Worm (Caenorhabditis elegans) whole organism, L3 larva: ENCODE results near the gene fbxb-104.

Experiments used
- ama-1 ChIP-seq: fragments of 150-350 bp; optimal IDR thresholded peaks from 2 replicates; lab custom pipeline; 2018
- hmg-11 ChIP-seq: sonication (generic microtip); optimal IDR thresholded peaks from 2 replicates; lab custom pipeline; 2016; ENCODE audit warnings: missing genetic modification characterization, missing compliant biosample characterization
- nhr-11 ChIP-seq: fragments of 150-350 bp; optimal IDR thresholded peaks from 2 replicates; lab custom pipeline; 2014; ENCODE audit warnings: missing biosample characterization, missing genetic modification characterization
- unc-39 ChIP-seq: sonication (generic microtip); optimal IDR thresholded peaks from 4 replicates; lab custom pipeline; 2017; ENCODE audit warnings: missing biosample characterization, missing genetic modification characterization

ce11 chrII:3477171-3477570, at the start of gene fbxb-104:
- TF ChIP-seq ama-1 (lab: Kevin White, UChicago), result no peak
- TF ChIP-seq unc-39, result no peak
- TF ChIP-seq hmg-11 (tag; lab: Kevin White, UChicago), result no peak
- TF ChIP-seq nhr-11 (tag; lab: Kevin White, UChicago), result no peak
